Worm (Caenorhabditis elegans): Measurements from ENCODE around the gene T10G3.2.

- TF ChIP-seq ces-1 (GFP tag; optimal IDR thresholded peaks at IDR 0.05) (no peak), efl-1 (optimal IDR thresholded peaks at IDR 0.05) (no peak), efl-1 (GFP tag; optimal IDR thresholded peaks at IDR 0.05 in 1 of 2) (no peak), ama-1 (optimal IDR thresholded peaks at IDR 0.05) (no peak), nhr-85 (tag) (no peak), unc-98 (GFP tag; IDR thresholded peaks at IDR 0.05) (no peak), nhr-77 (tag; optimal IDR thresholded peaks at IDR 0.05) (no peak), nhr-90 (tag; optimal IDR thresholded peaks at IDR 0.05; ENCODE audit: poor library complexity) (no peak), dsc-1 (tag; optimal IDR thresholded peaks at IDR 0.05) (no peak), unc-62 (GFP tag; optimal IDR thresholded peaks at IDR 0.05) (no peak), rnt-1 (tag; optimal IDR thresholded peaks at IDR 0.05) (no peak), snpc-4 (tag; optimal IDR thresholded peaks at IDR 0.05) (no peak), tbx-2 (tag; optimal IDR thresholded peaks at IDR 0.05) (no peak), mdl-1 (tag; optimal IDR thresholded peaks at IDR 0.05) (no peak)
Measured at ce11 chrV:13506321-13506720, 26.7 kb upstream of the T10G3.2 start, which contains the start of gene R11G10.4.

Measured in whole organism, L1 larva.